Worm (Caenorhabditis elegans): ENCODE measurements around the gene F18E9.8.

F18E9.8 gene

DNA sequence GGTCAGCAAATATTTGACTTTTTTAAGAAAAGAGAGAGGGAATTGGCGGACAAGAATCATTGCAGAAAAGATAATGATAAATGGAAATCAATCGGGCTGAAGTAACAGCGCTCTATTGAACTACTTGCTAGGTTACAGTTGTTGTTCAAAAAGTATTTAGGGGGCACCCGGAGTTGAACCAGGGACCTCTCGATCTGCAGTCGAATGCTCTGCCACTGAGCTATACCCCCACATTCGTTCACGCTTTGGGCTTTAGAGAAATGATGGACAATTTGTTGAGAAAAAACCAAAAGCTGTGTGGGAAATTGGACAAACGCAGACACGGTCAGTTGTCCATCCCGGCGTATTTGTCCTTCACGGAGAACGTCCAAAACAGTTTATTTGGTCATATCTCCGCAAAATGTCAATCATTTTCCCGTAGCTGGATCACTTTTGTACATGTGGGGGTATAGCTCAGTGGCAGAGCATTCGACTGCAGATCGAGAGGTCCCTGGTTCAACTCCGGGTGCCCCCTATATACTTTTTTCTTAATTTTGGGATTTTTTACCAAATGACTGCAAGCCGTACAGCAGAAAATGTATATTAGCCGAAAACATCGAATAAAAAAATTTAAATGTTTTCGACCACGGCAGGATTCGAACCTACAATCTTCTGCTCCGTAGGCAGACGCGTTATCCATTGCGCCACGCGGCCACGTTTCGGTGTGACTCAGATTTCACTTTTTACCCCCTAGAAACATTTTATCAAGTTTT, 42.7 kb upstream of the F18E9.8 start (continued):
- TF ChIP-seq php-3 (GFP tag; IDR thresholded peaks at IDR 0.05): 0 out of 2 replicates have a peak, but pooled peaks have one; percentile 35
- TF ChIP-seq snpc-1.2 (GFP tag; IDR thresholded peaks at IDR 0.05): peak; percentile 84
- TF ChIP-seq pqm-1 (tag; optimal IDR thresholded peaks at IDR 0.05): no peak
- no peak for TF ChIP-seq ceh-28 (tag; optimal IDR thresholded peaks at IDR 0.05)
- TF ChIP-seq spr-3 (GFP tag; optimal IDR thresholded peaks at IDR 0.05): peak; percentile 22
- peak; percentile 20 for TF ChIP-seq nhr-28 (tag; optimal IDR thresholded peaks at IDR 0.05)
- peak; percentile 32 for TF ChIP-seq F49E8.2 (tag; optimal IDR thresholded peaks at IDR 0.05; ENCODE audit: borderline replicate concordance)
- TF ChIP-seq vab-7 (GFP tag; IDR thresholded peaks at IDR 0.05): peak; percentile 58
- TF ChIP-seq dmd-6 (GFP tag; IDR thresholded peaks at IDR 0.05): peak; percentile 34
- peak; percentile 55 for TF ChIP-seq nhr-102 (tag; optimal IDR thresholded peaks at IDR 0.05)
- peak; percentile 79 for TF ChIP-seq lin-38 (GFP tag; IDR thresholded peaks at IDR 0.05)
- no peak for TF ChIP-seq dmd-9 (GFP tag; IDR thresholded peaks at IDR 0.05)
- no peak for TF ChIP-seq Y5F2A.4 (GFP tag; optimal IDR thresholded peaks at IDR 0.05)
- TF ChIP-seq F10B5.3 (tag; optimal IDR thresholded peaks at IDR 0.05): peak; percentile 45
- TF ChIP-seq daf-16 (GFP tag; optimal IDR thresholded peaks at IDR 0.05): peak; percentile 8 to 46
- TF ChIP-seq daf-16 (tag; optimal IDR thresholded peaks at IDR 0.05): peak; percentile 67
- peak; percentile 60; the same call in 1 of the 2 replicates for TF ChIP-seq dmd-8 (GFP tag; IDR thresholded peaks at IDR 0.05)
- no peak for TF ChIP-seq lin-39 (tag; optimal IDR thresholded peaks at IDR 0.05)
- no peak for TF ChIP-seq nhr-11 (tag; optimal IDR thresholded peaks at IDR 0.05)
- TF ChIP-seq F44E2.7 (GFP tag; IDR thresholded peaks at IDR 0.05): peak; percentile 57; the same call in 1 of the 2 replicates
- no peak for TF ChIP-seq saeg-2 (GFP tag; IDR thresholded peaks at IDR 0.05)
- peak; percentile 1 for TF ChIP-seq F37D6.2 (tag; optimal IDR thresholded peaks at IDR 0.05)
- peak; percentile 74 for TF ChIP-seq duxl-1 (tag; optimal IDR thresholded peaks at IDR 0.05; ENCODE audit: poor library complexity)
- peak; percentile 15 for TF ChIP-seq sdz-12 (GFP tag; optimal IDR thresholded peaks at IDR 0.05)
- TF ChIP-seq ceh-62 (tag; optimal IDR thresholded peaks at IDR 0.05): no peak
- TF ChIP-seq zip-2 (tag; optimal IDR thresholded peaks at IDR 0.05): peak; percentile 24
- peak; percentile 83 for TF ChIP-seq zip-11 (GFP tag; IDR thresholded peaks at IDR 0.05)
- peak; percentile 3 for TF ChIP-seq dpl-1 (GFP tag; optimal IDR thresholded peaks at IDR 0.05)
- TF ChIP-seq zfp-2 (tag; optimal IDR thresholded peaks at IDR 0.05): no peak
- TF ChIP-seq dve-1 (tag; optimal IDR thresholded peaks at IDR 0.05; ENCODE audit: insufficient read depth): peak; percentile 64
- no peak for TF ChIP-seq hif-1 (tag; optimal IDR thresholded peaks at IDR 0.05)
- TF ChIP-seq T20F7.1 (GFP tag; optimal IDR thresholded peaks at IDR 0.05): peak; percentile 44
- TF ChIP-seq pha-4 (GFP tag; IDR thresholded peaks at IDR 0.05): peak; percentile 79
- no peak for TF ChIP-seq pha-4 (tag; optimal IDR thresholded peaks at IDR 0.05)
- no peak for TF ChIP-seq mep-1 (tag; optimal IDR thresholded peaks at IDR 0.05)
- 0 out of 2 replicates have a peak, but pooled peaks have one; percentile 36 for TF ChIP-seq mdt-29 (GFP tag; IDR thresholded peaks at IDR 0.05)
- no peak for TF ChIP-seq unc-62 (GFP tag; optimal IDR thresholded peaks at IDR 0.05 in 1 of 2)
- no peak for TF ChIP-seq unc-62 (tag; optimal IDR thresholded peaks at IDR 0.05)
- TF ChIP-seq madf-5 (GFP tag; IDR thresholded peaks at IDR 0.05): no peak
- TF ChIP-seq nhr-77 (tag; optimal IDR thresholded peaks at IDR 0.05): peak; percentile 14
- peak; percentile 44 for TF ChIP-seq hlh-11 (tag; optimal IDR thresholded peaks at IDR 0.05)
- TF ChIP-seq Y75B8A.6 (GFP tag; IDR thresholded peaks at IDR 0.05): no peak
- TF ChIP-seq zag-1 (tag; optimal IDR thresholded peaks at IDR 0.05): no peak
- no peak for TF ChIP-seq ztf-11 (tag; optimal IDR thresholded peaks at IDR 0.05)
- no peak for TF ChIP-seq nhr-237 (tag; optimal IDR thresholded peaks at IDR 0.05)
- peak; percentile 21 for TF ChIP-seq nhr-10 (tag; optimal IDR thresholded peaks at IDR 0.05)
- no peak for TF ChIP-seq lin-1 (GFP tag; IDR thresholded peaks at IDR 0.05)
- peak; percentile 85 for TF ChIP-seq hmg-1.1 (GFP tag; IDR thresholded peaks at IDR 0.05)
- TF ChIP-seq rbr-2 (tag; optimal IDR thresholded peaks at IDR 0.05): peak; percentile 56
- TF ChIP-seq ZK546.5 (tag; optimal IDR thresholded peaks at IDR 0.05): no peak
- peak; percentile 15 for TF ChIP-seq ztf-7 (tag; optimal IDR thresholded peaks at IDR 0.05)
